Worm (Caenorhabditis elegans): ENCODE measurements around the gene aagr-4.

Gene aagr-4

DNA sequence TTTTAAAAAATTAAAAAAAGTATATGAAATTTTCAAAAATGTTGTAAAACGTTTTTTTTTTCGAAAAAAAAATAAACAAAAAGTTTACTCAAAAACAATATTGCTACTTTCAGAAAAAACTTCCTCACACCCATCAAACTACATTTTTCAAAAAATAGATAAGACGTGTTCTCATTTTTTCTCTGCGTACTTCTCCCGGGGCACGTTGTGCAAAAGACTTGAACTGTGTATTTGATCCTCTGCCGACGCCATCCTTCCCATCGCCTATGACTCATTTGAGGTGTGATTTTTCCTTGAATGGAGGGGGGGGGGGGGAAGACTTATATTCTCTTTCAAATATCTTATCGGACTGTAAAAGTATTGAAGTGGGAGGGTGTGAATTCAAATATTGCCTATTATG lies 22.1 kb upstream of the aagr-4 start (continued):
- no peak for TF ChIP-seq F49E8.2 (tag; optimal IDR thresholded peaks at IDR 0.05; ENCODE audit: borderline replicate concordance)
- peak; percentile 24; the same call in 1 of the 2 replicates for TF ChIP-seq dmd-6 (GFP tag; IDR thresholded peaks at IDR 0.05)
- TF ChIP-seq hif-1 (tag; optimal IDR thresholded peaks at IDR 0.05): no peak
- no peak for TF ChIP-seq Y5F2A.4 (GFP tag; optimal IDR thresholded peaks at IDR 0.05)
- TF ChIP-seq jun-1 (tag; optimal IDR thresholded peaks at IDR 0.05): no peak
- peak; percentile 22 for TF ChIP-seq hlh-11 (tag; optimal IDR thresholded peaks at IDR 0.05)
- TF ChIP-seq unc-62 (GFP tag; optimal IDR thresholded peaks at IDR 0.05 in 1 of 2): peak in 1 of 2 experiments; percentile 14
- TF ChIP-seq unc-62 (tag; optimal IDR thresholded peaks at IDR 0.05): no peak
- TF ChIP-seq nhr-28 (tag; optimal IDR thresholded peaks at IDR 0.05): peak; percentile 12
- TF ChIP-seq lin-13 (GFP tag; optimal IDR thresholded peaks at IDR 0.05): no peak
- TF ChIP-seq zip-11 (GFP tag; IDR thresholded peaks at IDR 0.05): no peak
- TF ChIP-seq aha-1 (tag): no peak

ce11 chrX:439031-439430 lies 21.4 kb upstream of the aagr-4 start:
- TF ChIP-seq daf-16 (GFP tag; optimal IDR thresholded peaks at IDR 0.05) (no peak), daf-16 (tag; optimal IDR thresholded peaks at IDR 0.05) (peak; percentile 91), hlh-11 (tag; optimal IDR thresholded peaks at IDR 0.05) (peak; percentile 51), aha-1 (tag) (peak; percentile 54), ceh-62 (tag; optimal IDR thresholded peaks at IDR 0.05) (no peak), nhr-48 (tag; optimal IDR thresholded peaks at IDR 0.05) (peak; percentile 3), dmd-6 (GFP tag; IDR thresholded peaks at IDR 0.05) (peak; percentile 29; the same call in 1 of the 2 replicates), duxl-1 (tag; optimal IDR thresholded peaks at IDR 0.05; ENCODE audit: poor library complexity) (no peak)

DNA sequence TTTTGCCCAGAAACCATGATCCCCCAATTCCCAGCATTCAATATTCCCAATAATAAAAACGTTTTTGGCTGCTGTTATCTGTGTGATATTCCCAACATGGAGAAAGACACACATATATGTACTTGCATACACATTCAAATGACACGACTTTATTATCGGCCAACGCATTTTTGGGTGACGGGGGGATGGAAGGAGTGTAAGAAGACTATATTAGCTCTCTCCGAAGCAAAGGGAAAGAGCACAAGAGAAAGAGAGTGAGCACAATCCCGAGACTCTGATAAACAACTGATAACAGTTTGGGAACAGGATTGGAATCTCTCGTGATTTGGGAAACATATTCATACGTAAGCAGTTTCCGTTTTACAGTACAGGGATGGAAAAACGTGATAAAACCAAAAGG lies 20.0 kb upstream of the aagr-4 start:
- peak; percentile 27 for TF ChIP-seq nhr-6 (tag; optimal IDR thresholded peaks at IDR 0.05)
- TF ChIP-seq nhr-102 (tag; optimal IDR thresholded peaks at IDR 0.05): peak; percentile 77
- TF ChIP-seq lsy-2 (tag; optimal IDR thresholded peaks at IDR 0.05): peak in 1 of 2 experiments; percentile 29
- TF ChIP-seq lin-13 (GFP tag; optimal IDR thresholded peaks at IDR 0.05): peak; percentile 28
- TF ChIP-seq unc-62 (GFP tag; optimal IDR thresholded peaks at IDR 0.05 in 1 of 2): peak in 1 of 2 experiments; percentile 92
- no peak for TF ChIP-seq unc-62 (tag; optimal IDR thresholded peaks at IDR 0.05)
- TF ChIP-seq hlh-11 (tag; optimal IDR thresholded peaks at IDR 0.05): peak; percentile 91
- peak; percentile 73 for TF ChIP-seq nhr-77 (tag; optimal IDR thresholded peaks at IDR 0.05)
- TF ChIP-seq hif-1 (tag; optimal IDR thresholded peaks at IDR 0.05): peak in 1 of 2 experiments; percentile 0
- no peak for TF ChIP-seq F37D6.2 (tag; optimal IDR thresholded peaks at IDR 0.05)
- TF ChIP-seq nhr-28 (tag; optimal IDR thresholded peaks at IDR 0.05): peak; percentile 79
- TF ChIP-seq zfp-3 (GFP tag; conservative IDR thresholded peaks at IDR 0.05): 0 out of 2 replicates have a peak, but pooled peaks have one; percentile 57
- no peak for TF ChIP-seq ceh-82 (tag; optimal IDR thresholded peaks at IDR 0.05)
- peak; percentile 85 for TF ChIP-seq dmd-6 (GFP tag; IDR thresholded peaks at IDR 0.05)
- TF ChIP-seq zfp-2 (tag; optimal IDR thresholded peaks at IDR 0.05): no peak
- peak; percentile 67 for TF ChIP-seq lin-1 (GFP tag; IDR thresholded peaks at IDR 0.05)
- TF ChIP-seq saeg-2 (GFP tag; IDR thresholded peaks at IDR 0.05): 0 out of 2 replicates have a peak, but pooled peaks have one; percentile 24
- TF ChIP-seq skn-1 (tag; optimal IDR thresholded peaks at IDR 0.05): no peak
- no peak for TF ChIP-seq F49E8.2 (tag; optimal IDR thresholded peaks at IDR 0.05; ENCODE audit: borderline replicate concordance)
- peak in 1 of 2 experiments; percentile 90 for TF ChIP-seq daf-16 (GFP tag; optimal IDR thresholded peaks at IDR 0.05)
- TF ChIP-seq daf-16 (tag; optimal IDR thresholded peaks at IDR 0.05): peak; percentile 99
- TF ChIP-seq mes-2 (tag; optimal IDR thresholded peaks at IDR 0.05; ENCODE audit: poor library complexity, severe bottlenecking): peak; percentile 17
- TF ChIP-seq php-3 (GFP tag; IDR thresholded peaks at IDR 0.05): peak; percentile 59; the same call in 1 of the 2 replicates
- TF ChIP-seq nhr-10 (tag; optimal IDR thresholded peaks at IDR 0.05): peak; percentile 76
- TF ChIP-seq pqm-1 (tag; optimal IDR thresholded peaks at IDR 0.05): peak; percentile 75
- TF ChIP-seq nhr-48 (tag; optimal IDR thresholded peaks at IDR 0.05): peak; percentile 68
- TF ChIP-seq pha-4 (GFP tag; IDR thresholded peaks at IDR 0.05): no peak
- TF ChIP-seq pha-4 (tag; optimal IDR thresholded peaks at IDR 0.05): peak; percentile 48
- peak; percentile 82 for TF ChIP-seq hlh-30 (tag; optimal IDR thresholded peaks at IDR 0.05; ENCODE audit: insufficient read depth)
- TF ChIP-seq spr-3 (GFP tag; optimal IDR thresholded peaks at IDR 0.05): no peak
- TF ChIP-seq mep-1 (tag; optimal IDR thresholded peaks at IDR 0.05): peak; percentile 66

Measured in whole organism, L4 larva.